Worm (Caenorhabditis elegans): ENCODE measurements around the gene Y17G9B.4.

The Y17G9B.4 gene

DNA sequence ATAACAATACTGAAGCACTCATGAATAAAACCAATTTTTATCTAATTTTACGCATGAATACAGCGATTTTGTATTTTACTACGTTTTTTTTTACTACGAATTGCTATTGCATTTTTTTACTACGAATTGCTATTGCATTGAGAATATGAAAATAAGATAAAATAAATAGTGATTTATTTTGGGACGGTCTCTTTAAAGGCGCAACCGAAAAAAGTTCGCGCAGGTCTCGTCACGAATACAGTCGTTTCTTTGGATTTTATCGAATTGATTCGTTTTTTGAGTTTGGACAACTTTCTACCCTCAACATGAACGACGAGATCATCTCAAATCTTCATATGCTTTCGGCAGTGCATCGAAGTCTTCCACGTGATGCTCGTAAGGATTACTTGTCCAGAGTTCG is at the start of gene Y17G9B.4:
TSS of gene Y17G9B.4 (plus strand) at position 306 of the 400 bp plus-strand sequence.
- TF ChIP-seq lir-1 (GFP tag; conservative IDR thresholded peaks at IDR 0.05) (no peak), D2030.7 (GFP tag; IDR thresholded peaks at IDR 0.05) (peak; percentile 53), snpc-4 (GFP tag; optimal IDR thresholded peaks at IDR 0.05) (no peak), snpc-4 (tag; optimal IDR thresholded peaks at IDR 0.05) (peak in 2 of 4 experiments; percentile 25 to 52), madf-6 (GFP tag; IDR thresholded peaks at IDR 0.05) (peak; percentile 83), lsl-1 (GFP tag; optimal IDR thresholded peaks at IDR 0.05) (peak; percentile 91), madf-8 (GFP tag; conservative IDR thresholded peaks at IDR 0.05) (peak; percentile 42), unc-130 (GFP tag; optimal IDR thresholded peaks at IDR 0.05) (no peak), tbp1 (GFP tag; optimal IDR thresholded peaks at IDR 0.05) (peak; percentile 17), xnd-1 (tag; optimal IDR thresholded peaks at IDR 0.05) (peak; percentile 86), Y53G8AR.9 (GFP tag; conservative IDR thresholded peaks at IDR 0.05) (no peak), F33H1.4 (GFP tag; IDR thresholded peaks at IDR 0.05) (peak; percentile 90)

DNA sequence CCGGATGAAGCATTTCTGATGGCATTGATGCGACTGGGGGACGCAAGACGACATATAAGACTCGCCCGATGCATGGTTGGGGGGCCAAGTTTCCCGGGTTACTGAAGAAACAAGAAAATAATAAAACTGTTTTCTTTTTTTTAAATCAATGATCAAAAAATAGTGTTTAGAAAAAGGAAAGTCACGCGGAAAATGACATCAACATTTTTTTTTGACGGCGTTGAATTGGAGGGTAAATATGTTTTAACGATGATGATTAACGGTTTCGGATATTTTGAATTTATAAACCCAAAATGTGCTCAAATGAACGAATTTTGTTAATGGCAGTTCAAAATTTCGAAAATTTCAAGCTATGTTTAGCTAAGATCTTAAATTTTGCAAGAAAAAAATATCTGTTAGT is 48.0 kb upstream of the Y17G9B.4 start, which contains the start of gene ogdh-1:
TSS of gene ogdh-1 (minus strand) at position 101 of the 400 bp plus-strand sequence.
- no peak for TF ChIP-seq dox-1 (GFP tag; IDR thresholded peaks at IDR 0.05)
- TF ChIP-seq lag-1 (GFP tag; IDR thresholded peaks at IDR 0.05), result no peak
- TF ChIP-seq ztf-25 (GFP tag; IDR thresholded peaks at IDR 0.05), result no peak
- TF ChIP-seq bed-1 (GFP tag; IDR thresholded peaks at IDR 0.05), result no peak
- no peak for TF ChIP-seq ceh-27 (GFP tag; optimal IDR thresholded peaks at IDR 0.05)
- TF ChIP-seq Y53G8AR.9 (GFP tag; conservative IDR thresholded peaks at IDR 0.05), result no peak
- no peak for TF ChIP-seq nfyb-1 (GFP tag; IDR thresholded peaks at IDR 0.05)
- TF ChIP-seq F10E7.11 (tag; optimal IDR thresholded peaks at IDR 0.05), result no peak
- TF ChIP-seq lin-35 (GFP tag; optimal IDR thresholded peaks at IDR 0.05), result no peak
- no peak for TF ChIP-seq tbp1 (GFP tag; optimal IDR thresholded peaks at IDR 0.05)
- no peak for TF ChIP-seq ztf-28 (GFP tag; IDR thresholded peaks at IDR 0.05)
- no peak for TF ChIP-seq F23B12.7 (tag; optimal IDR thresholded peaks at IDR 0.05; ENCODE audit: insufficient read depth)
- TF ChIP-seq mel-28 (tag; optimal IDR thresholded peaks at IDR 0.05; ENCODE audit: borderline replicate concordance), result no peak

DNA sequence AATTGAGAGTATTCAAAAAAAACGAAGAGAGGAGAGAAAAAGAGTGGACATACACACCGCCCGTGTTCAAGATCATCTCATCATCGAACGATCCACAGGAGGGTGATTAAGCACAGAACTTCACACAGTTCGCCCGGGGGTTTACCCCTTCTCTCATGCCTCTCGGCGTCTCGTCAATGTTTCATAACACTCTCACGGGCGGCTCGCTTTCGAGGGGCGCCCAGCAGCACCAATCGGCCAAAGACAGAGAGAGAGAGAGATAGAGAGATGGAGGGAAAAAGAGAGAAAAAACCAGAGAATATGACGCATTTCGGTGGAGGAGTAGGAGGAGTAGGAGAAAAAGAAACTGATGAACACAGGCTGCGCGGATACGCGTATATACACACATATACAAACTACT is 46.7 kb upstream of the Y17G9B.4 start:
- TF ChIP-seq lin-54 (GFP tag; optimal IDR thresholded peaks at IDR 0.05) (peak; percentile 43), him-1 (tag; optimal IDR thresholded peaks at IDR 0.05) (no peak), snpc-4 (GFP tag; optimal IDR thresholded peaks at IDR 0.05) (no peak), snpc-4 (tag; optimal IDR thresholded peaks at IDR 0.05) (peak in 1 of 4 experiments; percentile 25), snpc-1.3 (tag; optimal IDR thresholded peaks at IDR 0.05; ENCODE audit: insufficient read depth) (no peak), T07F8.4 (tag; optimal IDR thresholded peaks at IDR 0.05) (no peak), aptf-2 (GFP tag; conservative IDR thresholded peaks at IDR 0.05) (no peak), F49E8.2 (tag; optimal IDR thresholded peaks at IDR 0.05; ENCODE audit: insufficient read depth) (no peak), mxl-1 (tag; optimal IDR thresholded peaks at IDR 0.05) (no peak), bed-2 (GFP tag; IDR thresholded peaks at IDR 0.05) (no peak), madf-6 (GFP tag; IDR thresholded peaks at IDR 0.05) (no peak), die-1 (tag; optimal IDR thresholded peaks at IDR 0.05) (no peak), lsy-27 (tag; optimal IDR thresholded peaks at IDR 0.05; ENCODE audit: borderline replicate concordance, insufficient read depth) (no peak), fkh-3 (tag; optimal IDR thresholded peaks at IDR 0.05) (no peak), cebp-2 (GFP tag; IDR thresholded peaks at IDR 0.05) (no peak), Y79H2A.3 (GFP tag; conservative IDR thresholded peaks at IDR 0.05) (no peak), ceh-58 (GFP tag; IDR thresholded peaks at IDR 0.05) (no peak), F37B4.10 (GFP tag; IDR thresholded peaks at IDR 0.05) (no peak), F52B5.7 (tag; optimal IDR thresholded peaks at IDR 0.05) (no peak), tbp1 (GFP tag; optimal IDR thresholded peaks at IDR 0.05) (peak; percentile 27), B0336.3 (GFP tag; IDR thresholded peaks at IDR 0.05) (peak; percentile 43; the same call in 1 of the 2 replicates), ccch-3 (GFP tag; optimal IDR thresholded peaks at IDR 0.05) (no peak), madf-8 (GFP tag; conservative IDR thresholded peaks at IDR 0.05) (no peak), tlf-1 (GFP tag; optimal IDR thresholded peaks at IDR 0.05) (no peak), attf-5 (GFP tag; optimal IDR thresholded peaks at IDR 0.05) (peak; percentile 93), F10E7.11 (tag; optimal IDR thresholded peaks at IDR 0.05) (no peak), athp-1 (tag; optimal IDR thresholded peaks at IDR 0.05) (no peak), zim-3 (tag; optimal IDR thresholded peaks at IDR 0.05) (no peak)

Data from whole organism, young adult.